Fruit fly (Drosophila melanogaster) whole organism: Measurements from ENCODE around the gene Pisd.

ENCODE experiments used
- CG8478 ChIP-seq: fragments of >200 bp; optimal IDR thresholded peaks from 2 replicates; lab custom pipeline; 2018; ENCODE audit warnings: inconsistent platforms
- Dll ChIP-seq: fragments of >200 bp; optimal IDR thresholded peaks from 2 replicates; lab custom pipeline; 2017
- EcR ChIP-seq, 2 experiments: fragments of >200 bp; optimal IDR thresholded peaks; 2 replicates each; lab custom pipeline; 2017; ENCODE audit warnings: missing biosample characterization in 2 of 2, missing genetic modification characterization in 2 of 2, missing genetic modification reagents in 2 of 2
- pan ChIP-seq: fragments of >200 bp; optimal IDR thresholded peaks from 2 replicates; lab custom pipeline; 2017
- psq ChIP-seq: fragments of >200 bp; optimal IDR thresholded peaks from 2 replicates; lab custom pipeline; 2017
- usp ChIP-seq: fragments of >200 bp; optimal IDR thresholded peaks from 2 replicates; lab custom pipeline; 2017; ENCODE audit warnings: missing biosample characterization, missing genetic modification characterization, mixed read lengths

- TF ChIP-seq usp (no peak), psq (lab: Kevin White, UChicago) (no peak), CG8478 (no peak), EcR (GFP tag; optimal IDR thresholded peaks at IDR 0.05; lab: Kevin White, UChicago) (no peak), pan (lab: Kevin White, UChicago) (no peak), Dll (no peak)
Measured at dm6 chr3R:24017648-24018047, 32.9 kb upstream of the Pisd start.
